Fruit fly (Drosophila melanogaster) whole organism, embryonic: ENCODE measurements around the gene CG2691.
A peak's percentile ranks its signal among the peaks of the same experiment; 100 is the strongest.

ENCODE experiments used
- BEAF-32 ChIP-seq: fragments of 200-800 bp; sonication (Bioruptor generic); optimal IDR thresholded peaks from 3 replicates; lab custom pipeline; 2017; ENCODE audit warnings: missing biosample characterization, missing genetic modification characterization, mild to moderate bottlenecking, moderate library complexity, missing genetic modification reagents
- CG10209 ChIP-seq: fragments of 200-800 bp; sonication (Bioruptor generic); optimal IDR thresholded peaks from 3 replicates; lab custom pipeline; 2017; ENCODE audit warnings: missing biosample characterization, mild to moderate bottlenecking, missing genetic modification characterization, missing genetic modification reagents
- CG10267 ChIP-seq: fragments of 200-800 bp; sonication (Bioruptor generic); optimal IDR thresholded peaks from 2 replicates; lab custom pipeline; 2018; ENCODE audit warnings: missing biosample characterization, mild to moderate bottlenecking, missing genetic modification characterization, moderate library complexity
- CG10321 ChIP-seq: fragments of 200-800 bp; sonication (Bioruptor generic); IDR thresholded peaks from 2 replicates; pipeline ENCODE4 v1.3.6; 2022; ENCODE audit warnings: missing biosample characterization, missing genetic modification characterization
- CG10366 ChIP-seq: fragments of 200-800 bp; sonication (Bioruptor generic); IDR thresholded peaks from 2 replicates; pipeline ENCODE4 v1.3.6; 2022; ENCODE audit warnings: missing biosample characterization, missing genetic modification characterization
- CG10543 ChIP-seq: fragments of 200-800 bp; sonication (Bioruptor generic); optimal IDR thresholded peaks from 3 replicates; lab custom pipeline; 2017; ENCODE audit warnings: missing biosample characterization, mild to moderate bottlenecking, missing genetic modification characterization, moderate library complexity
- CG12299 ChIP-seq: fragments of 200-800 bp; sonication (Bioruptor generic); optimal IDR thresholded peaks from 2 replicates; lab custom pipeline; 2018; ENCODE audit warnings: missing biosample characterization, mild to moderate bottlenecking, missing genetic modification characterization
- CG1233 ChIP-seq: fragments of 200-800 bp; sonication (Bioruptor generic); optimal IDR thresholded peaks from 4 replicates; lab custom pipeline; 2018; ENCODE audit warnings: missing biosample characterization, mild to moderate bottlenecking, missing genetic modification characterization
- CG12769 ChIP-seq: fragments of 200-800 bp; sonication (Bioruptor generic); optimal IDR thresholded peaks from 2 replicates; lab custom pipeline; 2019; ENCODE audit warnings: missing biosample characterization, mild to moderate bottlenecking, missing genetic modification characterization, moderate library complexity
- CG12942 ChIP-seq: fragments of 200-800 bp; sonication (Bioruptor generic); optimal IDR thresholded peaks from 3 replicates; lab custom pipeline; 2016; ENCODE audit warnings: missing biosample characterization, missing genetic modification characterization
- CG14710 ChIP-seq: fragments of 200-800 bp; sonication (Bioruptor generic); optimal IDR thresholded peaks from 3 replicates; lab custom pipeline; 2019; ENCODE audit warnings: missing biosample characterization, mild to moderate bottlenecking, missing genetic modification characterization, moderate library complexity
- CG17568 ChIP-seq: fragments of 200-800 bp; sonication (Bioruptor generic); optimal IDR thresholded peaks from 2 replicates; lab custom pipeline; 2018; ENCODE audit warnings: missing biosample characterization, mild to moderate bottlenecking, missing genetic modification characterization, moderate library complexity
- CG1832 ChIP-seq: fragments of 200-800 bp; sonication (Bioruptor generic); optimal IDR thresholded peaks from 2 replicates; lab custom pipeline; 2017; ENCODE audit warnings: missing biosample characterization, mild to moderate bottlenecking, missing genetic modification characterization, inconsistent platforms
- CG18599 ChIP-seq: fragments of 200-800 bp; sonication (Bioruptor generic); optimal IDR thresholded peaks from 3 replicates; lab custom pipeline; 2017; ENCODE audit warnings: missing biosample characterization, missing genetic modification characterization, mild to moderate bottlenecking, moderate library complexity, missing genetic modification reagents
- CG30403 ChIP-seq: fragments of 200-800 bp; sonication (Bioruptor generic); optimal IDR thresholded peaks from 3 replicates; lab custom pipeline; 2016; ENCODE audit warnings: missing biosample characterization, missing genetic modification characterization
- CG3163 ChIP-seq: fragments of 200-800 bp; sonication (Bioruptor generic); optimal IDR thresholded peaks from 3 replicates; lab custom pipeline; 2016; ENCODE audit warnings: missing biosample characterization, missing genetic modification characterization
- CG32532 ChIP-seq: fragments of 200-800 bp; sonication (Bioruptor generic); IDR thresholded peaks from 2 replicates; pipeline ENCODE4 v1.3.6; 2022; ENCODE audit warnings: missing biosample characterization, missing genetic modification characterization
- CG32772 ChIP-seq: fragments of 200-800 bp; sonication (Bioruptor generic); IDR thresholded peaks from 2 replicates; pipeline ENCODE4 v1.3.6; 2022; ENCODE audit warnings: missing biosample characterization, missing genetic modification characterization
- CG3407 ChIP-seq: fragments of 200-800 bp; sonication (Bioruptor generic); optimal IDR thresholded peaks from 2 replicates; lab custom pipeline; 2018; ENCODE audit warnings: missing biosample characterization, mild to moderate bottlenecking, missing genetic modification characterization
- CG3847 ChIP-seq: fragments of 200-800 bp; sonication (Bioruptor generic); IDR thresholded peaks from 2 replicates; pipeline ENCODE4 v1.3.6; 2022; ENCODE audit warnings: missing biosample characterization, missing genetic modification characterization
- CG7928 ChIP-seq: fragments of 200-800 bp; sonication (Bioruptor generic); optimal IDR thresholded peaks from 2 replicates; lab custom pipeline; 2017; ENCODE audit warnings: missing biosample characterization, mild to moderate bottlenecking, missing genetic modification characterization
- CG8388 ChIP-seq: fragments of 200-800 bp; sonication (Bioruptor generic); optimal IDR thresholded peaks from 2 replicates; lab custom pipeline; 2019; ENCODE audit warnings: missing biosample characterization, mild to moderate bottlenecking, missing genetic modification characterization, moderate library complexity
- Deaf1 ChIP-seq: fragments of 200-800 bp; optimal IDR thresholded peaks from 3 replicates; lab custom pipeline; 2019; ENCODE audit warnings: missing biosample characterization, mild to moderate bottlenecking, missing genetic modification characterization, moderate library complexity
- HLH54F ChIP-seq: fragments of 200-800 bp; sonication (Bioruptor generic); optimal IDR thresholded peaks from 3 replicates; lab custom pipeline; 2016; ENCODE audit warnings: missing biosample characterization, missing genetic modification characterization
- Hr3 ChIP-seq: fragments of 200-800 bp; sonication (Bioruptor generic); optimal IDR thresholded peaks from 3 replicates; lab custom pipeline; 2016; ENCODE audit warnings: missing biosample characterization, missing genetic modification characterization
- Meics ChIP-seq: fragments of 200-800 bp; sonication (Bioruptor generic); optimal IDR thresholded peaks from 2 replicates; lab custom pipeline; 2017; ENCODE audit warnings: missing biosample characterization, mild to moderate bottlenecking, missing genetic modification characterization
- Opbp ChIP-seq: fragments of 200-800 bp; sonication (Bioruptor generic); IDR thresholded peaks from 3 replicates; pipeline ENCODE4 v1.3.6; 2022; ENCODE audit warnings: missing biosample characterization, missing genetic modification characterization; ENCODE audit not compliant: partially characterized antibody
- Pdp1 ChIP-seq, 2 experiments: fragments of 200-800 bp; sonication (Bioruptor generic); optimal IDR thresholded peaks; 3 replicates each; lab custom pipeline; 2016; ENCODE audit warnings: missing biosample characterization in 2 of 2, missing genetic modification characterization in 2 of 2, mild to moderate bottlenecking in 1 of 2, moderate library complexity in 1 of 2
- Stat92E ChIP-seq, 3 experiments: fragments of >200 bp in 2 of 3; fragments of 200-800 bp in 1 of 3; sonication (Bioruptor generic) in 1 of 3; optimal IDR thresholded peaks; 2 replicates each; lab custom pipeline; 2017 to 2019; ENCODE audit warnings: missing biosample characterization in 3 of 3, missing genetic modification characterization in 3 of 3, mild to moderate bottlenecking in 1 of 3, moderate library complexity in 1 of 3
- Xbp1 ChIP-seq: fragments of 200-800 bp; sonication (Bioruptor generic); optimal IDR thresholded peaks from 3 replicates; lab custom pipeline; 2016; ENCODE audit warnings: missing biosample characterization, mild to moderate bottlenecking, missing genetic modification characterization
- chinmo ChIP-seq: fragments of 200-800 bp; sonication (Bioruptor generic); IDR thresholded peaks from 4 replicates; pipeline ENCODE4 v1.3.6; 2022; ENCODE audit warnings: missing biosample characterization, missing genetic modification characterization; ENCODE audit not compliant: partially characterized antibody
- en ChIP-seq: fragments of 200-800 bp; sonication (Bioruptor generic); optimal IDR thresholded peaks from 2 replicates; lab custom pipeline; 2016; ENCODE audit warnings: missing biosample characterization, missing genetic modification characterization
- kah ChIP-seq: fragments of 200-800 bp; sonication (Bioruptor generic); optimal IDR thresholded peaks from 2 replicates; lab custom pipeline; 2018; ENCODE audit warnings: missing biosample characterization, mild to moderate bottlenecking, missing genetic modification characterization
- lab ChIP-seq: fragments of 200-800 bp; sonication (Bioruptor generic); optimal IDR thresholded peaks from 3 replicates; lab custom pipeline; 2017; ENCODE audit warnings: missing biosample characterization, missing genetic modification characterization, mild to moderate bottlenecking, moderate library complexity, missing genetic modification reagents
- scrt ChIP-seq: fragments of 200-800 bp; sonication (Bioruptor generic); optimal IDR thresholded peaks from 2 replicates; lab custom pipeline; 2018; ENCODE audit warnings: missing biosample characterization, mild to moderate bottlenecking, missing genetic modification characterization, moderate library complexity
- sd ChIP-seq: fragments of 200-800 bp; sonication (Bioruptor generic); optimal IDR thresholded peaks from 3 replicates; lab custom pipeline; 2018; ENCODE audit warnings: missing biosample characterization, mild to moderate bottlenecking, missing genetic modification characterization, moderate library complexity
- sens ChIP-seq: fragments of 200-800 bp; sonication (Bioruptor generic); peaks from one replicate; lab custom pipeline; 2016; ENCODE audit warnings: missing biosample characterization, missing genetic modification characterization
- seq ChIP-seq: fragments of 200-800 bp; sonication (Bioruptor generic); IDR thresholded peaks from 2 replicates; pipeline ENCODE4 v1.3.6; 2022; ENCODE audit warnings: missing biosample characterization, missing genetic modification characterization
- sima ChIP-seq: fragments of 200-800 bp; sonication (Bioruptor generic); optimal IDR thresholded peaks from 2 replicates; lab custom pipeline; 2016; ENCODE audit warnings: missing biosample characterization, missing genetic modification characterization
- sr ChIP-seq: fragments of 200-800 bp; sonication (Bioruptor generic); IDR thresholded peaks from 3 replicates; pipeline ENCODE4 v1.3.6; 2022; ENCODE audit warnings: missing biosample characterization, missing genetic modification characterization
- ssp ChIP-seq: fragments of 200-800 bp; sonication (Bioruptor generic); IDR thresholded peaks from 2 replicates; pipeline ENCODE4 v1.3.6; 2022; ENCODE audit warnings: missing biosample characterization, missing genetic modification characterization
- vfl ChIP-seq: fragments of 200-800 bp; sonication (Bioruptor generic); optimal IDR thresholded peaks from 2 replicates; lab custom pipeline; 2016; ENCODE audit warnings: missing biosample characterization, missing genetic modification characterization
- wdn ChIP-seq: fragments of 200-800 bp; sonication (Bioruptor generic); IDR thresholded peaks from 2 replicates; pipeline ENCODE4 v1.3.6; 2022; ENCODE audit warnings: missing biosample characterization, missing genetic modification characterization

Gene CG2691

DNA sequence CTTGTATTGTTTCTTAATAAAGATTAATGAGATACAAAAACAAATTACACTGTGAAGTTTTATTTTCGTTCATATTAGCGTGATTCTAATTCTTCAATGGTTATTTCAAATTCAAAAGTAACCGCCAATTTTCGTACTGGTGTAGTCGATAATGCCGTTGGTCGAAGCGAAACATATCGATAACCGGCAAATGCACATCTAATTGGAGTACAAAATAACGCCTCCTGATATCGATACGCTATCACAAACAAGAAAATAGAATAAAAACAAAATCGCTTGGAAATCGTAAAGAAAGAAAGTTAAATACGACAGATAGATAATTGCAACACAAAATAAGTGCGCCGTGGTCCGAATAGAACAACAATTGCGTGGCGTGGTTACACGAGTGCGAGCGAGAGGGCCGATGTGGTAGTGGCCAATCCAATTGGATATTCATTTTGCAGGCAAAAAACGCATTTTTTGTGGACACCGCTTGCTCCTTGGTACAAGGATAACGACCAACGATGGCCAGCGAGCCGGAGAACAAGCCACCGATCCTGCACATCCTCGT is 18.2 kb downstream of the CG2691 start (continued):
- TF ChIP-seq kah (GFP tag; lab: Kevin White, UChicago) (no peak), HLH54F (GFP tag; lab: Kevin White, UChicago) (no peak)

DNA sequence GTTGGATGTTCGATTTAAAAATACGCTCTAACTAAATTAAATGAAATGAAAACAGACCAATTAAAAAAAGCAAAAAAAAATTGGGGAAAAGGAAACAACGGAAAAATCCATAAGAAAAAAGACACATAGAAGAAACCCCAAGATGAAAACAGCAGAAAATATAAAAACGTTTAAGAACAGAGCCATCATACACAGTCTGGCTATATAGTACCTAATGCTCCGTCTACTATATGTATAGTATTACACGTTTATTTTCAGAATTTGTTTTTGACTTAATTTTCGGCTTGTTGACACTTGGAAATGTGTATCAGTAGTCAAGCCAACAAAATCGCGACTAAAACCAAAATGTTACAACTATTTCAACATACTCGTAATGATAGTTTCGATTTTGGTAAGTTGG is 18.8 kb downstream of the CG2691 start, which contains the start of gene CG11178:
TSS of gene CG11178 (plus strand) at position 301 of the 400 bp plus-strand sequence.
- TF ChIP-seq sens (GFP tag; lab: Kevin White, UChicago) (peak; percentile 36), Stat92E (GFP tag; optimal IDR thresholded peaks at IDR 0.05; lab: Kevin White, UChicago) (no peak)
- TF ChIP-seq, all 482 proteins: peak for 1

DNA sequence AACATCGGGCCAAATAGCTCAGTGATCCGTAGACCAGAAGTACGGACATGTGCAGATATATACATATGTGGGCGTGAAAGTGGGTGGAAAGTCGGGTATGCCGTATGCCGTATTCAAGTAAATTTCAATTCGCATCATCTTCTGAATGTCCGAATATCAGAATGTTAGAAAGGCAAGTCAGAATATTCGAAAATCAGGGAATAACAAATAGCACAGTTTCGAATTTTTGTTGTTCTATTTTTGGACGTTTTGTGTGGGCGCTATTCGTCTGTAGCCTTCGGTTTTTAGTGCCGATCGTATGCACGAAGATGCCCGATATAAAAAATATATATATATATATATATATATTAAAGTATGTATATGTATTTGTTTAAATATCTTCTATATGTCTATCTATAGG is 19.7 kb downstream of the CG2691 start:
- TF ChIP-seq CG12299 (tag; lab: Kevin White, UChicago) (no peak), CG10543 (GFP tag; lab: Kevin White, UChicago) (peak; percentile 8), en (no peak), CG10366 (GFP tag; lab: Robert Waterston, UW) (no peak), CG12769 (tag; lab: Kevin White, UChicago) (peak; percentile 78), CG14710 (no peak), sd (tag; lab: Kevin White, UChicago) (peak; percentile 64), Deaf1 (peak; percentile 86), CG32772 (GFP tag; lab: Robert Waterston, UW) (no peak), wdn (GFP tag; lab: Robert Waterston, UW) (no peak), Meics (GFP tag; lab: Kevin White, UChicago) (no peak), BEAF-32 (no peak), sr (peak; percentile 78; the same call in 2 of the 3 replicates), CG1233 (GFP tag; lab: Kevin White, UChicago) (no peak), CG3847 (GFP tag; lab: Robert Waterston, UW) (no peak)

DNA sequence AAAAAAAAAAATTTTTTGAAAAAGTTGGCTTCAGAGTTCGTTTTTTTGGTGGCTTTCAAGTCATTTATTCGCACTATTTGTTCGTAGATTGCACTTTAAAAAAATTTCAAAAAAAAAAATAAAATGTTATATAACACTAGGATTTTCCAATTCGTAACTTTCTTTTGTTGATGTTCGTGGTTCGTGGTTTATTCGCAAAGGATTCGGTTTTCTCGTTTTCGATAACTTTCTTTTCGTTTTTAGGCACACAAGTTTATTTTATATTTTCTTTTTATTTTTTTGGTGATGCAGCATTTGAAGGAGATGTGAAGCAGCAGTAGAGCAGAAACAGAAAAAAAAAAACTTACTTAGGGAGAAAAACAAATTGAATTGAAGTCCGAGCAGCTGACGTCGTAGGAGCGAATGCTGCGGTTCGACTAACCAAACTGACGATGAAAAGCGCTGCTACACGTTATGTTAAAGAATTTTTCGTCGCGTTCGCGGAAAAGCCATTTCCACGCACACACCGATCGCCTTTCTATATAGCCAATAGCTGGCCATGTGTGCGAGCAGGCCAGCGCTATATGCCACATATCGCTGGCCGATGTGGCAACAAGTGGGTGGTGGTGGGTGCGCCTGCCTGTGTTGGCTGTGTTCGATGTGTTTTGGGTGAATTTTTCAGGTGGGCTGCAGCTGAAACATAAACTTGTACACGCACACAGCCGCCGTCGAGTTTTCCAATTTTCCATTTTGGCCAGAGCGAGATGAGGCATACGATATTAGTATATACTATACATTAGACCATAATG is 21.9 kb downstream of the CG2691 start, which contains the start of gene up:
TSS of gene up (minus strand) at position 508 of the 788 bp plus-strand sequence.
- no peak for TF ChIP-seq CG18599 (GFP tag; lab: Kevin White, UChicago)
- no peak for TF ChIP-seq vfl (GFP tag; lab: Kevin White, UChicago)
- no peak for TF ChIP-seq CG10209
- TF ChIP-seq CG1832 (GFP tag; lab: Kevin White, UChicago), result peak; percentile 23
- no peak for TF ChIP-seq CG10267 (tag; lab: Kevin White, UChicago)
- peak; percentile 9 for TF ChIP-seq scrt (GFP tag; lab: Kevin White, UChicago)
- TF ChIP-seq CG3163 (GFP tag; lab: Kevin White, UChicago), result no peak
- no peak for TF ChIP-seq seq (GFP tag; lab: Robert Waterston, UW)
- TF ChIP-seq ssp, result no peak
- peak in 1 of 2 experiments; percentile 74 for TF ChIP-seq Pdp1 (GFP tag; optimal IDR thresholded peaks at IDR 0.05; lab: Kevin White, UChicago)
- 0 out of 4 replicates have a peak, but pooled peaks have one; percentile 49 for TF ChIP-seq chinmo (GFP tag; lab: Robert Waterston, UW)
- TF ChIP-seq Xbp1 (GFP tag; lab: Kevin White, UChicago), result no peak
- TF ChIP-seq CG10321 (GFP tag; lab: Robert Waterston, UW), result peak; percentile 61
- TF ChIP-seq CG32532 (GFP tag; lab: Robert Waterston, UW), result 0 out of 2 replicates have a peak, but pooled peaks have one; percentile 7
- TF ChIP-seq sens (GFP tag; lab: Kevin White, UChicago), result peak; percentile 51
- no peak for TF ChIP-seq CG8388
- TF ChIP-seq CG7928 (GFP tag; lab: Kevin White, UChicago), result no peak
- TF ChIP-seq CG17568, result no peak
- TF ChIP-seq CG10543 (GFP tag; lab: Kevin White, UChicago), result peak; percentile 17
- TF ChIP-seq sima (GFP tag; lab: Kevin White, UChicago), result no peak
- no peak for TF ChIP-seq Hr3 (GFP tag; lab: Kevin White, UChicago)
- TF ChIP-seq lab (GFP tag; lab: Kevin White, UChicago), result no peak
- no peak for TF ChIP-seq CG3407 (GFP tag; lab: Kevin White, UChicago)
- no peak for TF ChIP-seq CG30403 (GFP tag; lab: Kevin White, UChicago)
- TF ChIP-seq Opbp (GFP tag; lab: Robert Waterston, UW), result 0 out of 3 replicates have a peak, but pooled peaks have one; percentile 23
- no peak for TF ChIP-seq CG12942 (GFP tag; lab: Kevin White, UChicago)
